Fruit fly (Drosophila melanogaster): ENCODE results near the gene Cyp4d20.
A peak's percentile ranks its signal among the peaks of the same experiment; 100 is the strongest.

DNA sequence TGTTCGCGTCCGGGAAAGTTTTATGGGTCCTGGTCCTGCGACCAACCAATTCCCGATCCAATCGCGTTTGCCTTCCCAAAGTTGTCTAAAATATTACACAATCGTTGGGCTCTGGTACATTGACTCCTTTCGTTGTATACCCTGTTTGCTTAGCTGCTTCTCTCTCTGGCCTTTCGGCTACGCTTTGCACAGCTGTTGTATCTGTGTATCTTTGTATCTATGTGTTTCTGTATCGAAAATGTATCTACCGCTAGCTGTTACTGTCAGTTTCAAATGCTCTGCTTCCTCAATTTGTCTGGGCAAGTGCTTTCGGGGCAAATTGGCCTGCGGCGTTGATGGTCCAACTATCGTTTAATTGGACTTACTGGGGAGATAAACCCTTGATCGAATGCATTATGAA, 8.6 kb downstream of the Cyp4d20 start:
- no peak for TF ChIP-seq psq (GFP tag; optimal IDR thresholded peaks at IDR 0.05)
- peak; percentile 17 for TF ChIP-seq Hnf4 (GFP tag; optimal IDR thresholded peaks at IDR 0.05)
- TF ChIP-seq h (GFP tag; optimal IDR thresholded peaks at IDR 0.05): peak; percentile 43
- no peak for TF ChIP-seq Dfd (GFP tag; optimal IDR thresholded peaks at IDR 0.05)
